Worm (Caenorhabditis elegans): ENCODE measurements around the gene C08H9.16.

C08H9.16 gene

ce11 chrII:9888549-9888948 is 4.0 kb upstream of the C08H9.16 start:
- TF ChIP-seq nhr-25 (tag; optimal IDR thresholded peaks at IDR 0.05; ENCODE audit: borderline replicate concordance, insufficient read depth) (no peak), unc-62 (GFP tag; optimal IDR thresholded peaks at IDR 0.05 in 1 of 2) (peak in 1 of 2 experiments; percentile 93), unc-62 (tag; optimal IDR thresholded peaks at IDR 0.05) (no peak)

DNA sequence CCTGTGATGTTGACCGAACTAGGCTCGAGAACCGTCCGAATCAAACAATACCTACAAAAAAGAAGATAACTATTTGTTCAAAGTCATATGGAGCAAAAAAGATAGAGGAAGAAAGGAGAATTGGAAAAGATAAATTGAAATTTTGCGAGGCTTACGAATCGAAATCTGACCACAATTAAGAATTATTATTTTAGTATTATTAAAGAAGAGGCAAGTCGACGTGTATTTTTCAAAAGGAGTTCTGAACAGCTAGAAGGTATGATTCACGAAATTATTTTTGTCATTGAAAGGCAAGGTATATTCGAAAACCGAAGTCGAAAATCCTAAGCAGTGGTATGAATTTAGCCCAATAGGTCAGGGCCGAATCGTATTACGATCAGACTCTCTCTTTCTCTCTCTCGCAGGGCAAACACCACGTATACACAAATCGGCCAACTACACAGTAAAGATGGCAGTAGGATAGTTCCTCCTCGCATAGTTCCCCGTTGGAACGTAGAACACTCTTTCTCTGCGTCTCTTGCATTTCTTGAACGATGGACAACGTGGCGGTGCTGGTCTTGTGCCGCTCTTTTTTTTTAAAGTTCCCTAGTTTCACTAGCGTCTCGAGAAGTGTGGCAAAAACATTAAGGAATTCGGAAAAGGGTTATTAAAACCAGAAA is 1.4 kb upstream of the C08H9.16 start, which contains the start of gene vgln-1:
TSS of gene vgln-1 (minus strand) at position 51 of the 659 bp plus-strand sequence.
- TF ChIP-seq aha-1 (tag) (peak; percentile 58), egl-43 (GFP tag; IDR thresholded peaks at IDR 0.05) (0 out of 2 replicates have a peak, but pooled peaks have one; percentile 10), unc-130 (GFP tag; optimal IDR thresholded peaks at IDR 0.05) (no peak), ceh-82 (tag; optimal IDR thresholded peaks at IDR 0.05) (no peak), T20F7.1 (GFP tag; optimal IDR thresholded peaks at IDR 0.05) (no peak), nhr-28 (tag; optimal IDR thresholded peaks at IDR 0.05) (peak; percentile 14), zfp-3 (GFP tag; conservative IDR thresholded peaks at IDR 0.05) (no peak), lsy-2 (tag; optimal IDR thresholded peaks at IDR 0.05) (peak in 1 of 2 experiments; percentile 46), ZK337.2 (GFP tag; IDR thresholded peaks at IDR 0.05) (0 out of 2 replicates have a peak, but pooled peaks have one; percentile 13), mxl-3 (GFP tag; optimal IDR thresholded peaks at IDR 0.05) (peak; percentile 61), mdl-1 (tag; optimal IDR thresholded peaks at IDR 0.05) (peak in 1 of 2 experiments; percentile 35), hlh-30 (tag; optimal IDR thresholded peaks at IDR 0.05; ENCODE audit: insufficient read depth) (peak; percentile 50), daf-12 (tag; optimal IDR thresholded peaks at IDR 0.05) (no peak), snpc-4 (tag; optimal IDR thresholded peaks at IDR 0.05) (no peak), nhr-6 (tag; optimal IDR thresholded peaks at IDR 0.05) (no peak), duxl-1 (tag; optimal IDR thresholded peaks at IDR 0.05; ENCODE audit: poor library complexity) (no peak), lir-3 (tag; optimal IDR thresholded peaks at IDR 0.05) (no peak), unc-62 (GFP tag; optimal IDR thresholded peaks at IDR 0.05 in 1 of 2) (peak in 1 of 2 experiments; percentile 60), unc-62 (tag; optimal IDR thresholded peaks at IDR 0.05) (no peak), mes-2 (tag; optimal IDR thresholded peaks at IDR 0.05; ENCODE audit: poor library complexity, severe bottlenecking) (peak; percentile 31), spr-1 (tag; optimal IDR thresholded peaks at IDR 0.05) (no peak), fkh-10 (GFP tag; optimal IDR thresholded peaks at IDR 0.05) (no peak), Y105C5A.15 (GFP tag; IDR thresholded peaks at IDR 0.05) (0 out of 2 replicates have a peak, but pooled peaks have one; percentile 37), dpl-1 (GFP tag; optimal IDR thresholded peaks at IDR 0.05) (peak; percentile 16), unc-39 (tag; optimal IDR thresholded peaks at IDR 0.05) (no peak), ceh-32 (tag; optimal IDR thresholded peaks at IDR 0.05; ENCODE audit: poor library complexity) (no peak), F26F4.8 (GFP tag; conservative IDR thresholded peaks at IDR 0.05) (no peak), nhr-25 (tag; optimal IDR thresholded peaks at IDR 0.05; ENCODE audit: borderline replicate concordance, insufficient read depth) (peak; percentile 55), lin-15B (tag; optimal IDR thresholded peaks at IDR 0.05) (no peak), hlh-11 (tag; optimal IDR thresholded peaks at IDR 0.05) (no peak), hif-1 (tag; optimal IDR thresholded peaks at IDR 0.05) (no peak), nhr-11 (tag; optimal IDR thresholded peaks at IDR 0.05) (peak; percentile 31), arid-1 (GFP tag; conservative IDR thresholded peaks at IDR 0.05) (no peak), zfp-2 (tag; optimal IDR thresholded peaks at IDR 0.05) (no peak)

- TF ChIP-seq snpc-1.2 (GFP tag; IDR thresholded peaks at IDR 0.05) (no peak), lsy-2 (tag; optimal IDR thresholded peaks at IDR 0.05) (peak in 1 of 2 experiments; percentile 5), lin-1 (GFP tag; IDR thresholded peaks at IDR 0.05) (0 out of 2 replicates have a peak, but pooled peaks have one; percentile 41), pqm-1 (tag; optimal IDR thresholded peaks at IDR 0.05) (peak; percentile 72), daf-8 (GFP tag; IDR thresholded peaks at IDR 0.05) (no peak), hlh-11 (tag; optimal IDR thresholded peaks at IDR 0.05) (peak; percentile 64), ceh-32 (tag; optimal IDR thresholded peaks at IDR 0.05; ENCODE audit: poor library complexity) (no peak), nhr-28 (tag; optimal IDR thresholded peaks at IDR 0.05) (peak; percentile 62), lin-29 (GFP tag; IDR thresholded peaks at IDR 0.05) (no peak), ceh-20 (GFP tag; IDR thresholded peaks at IDR 0.05) (0 out of 2 replicates have a peak, but pooled peaks have one; percentile 11), nhr-41 (GFP tag; IDR thresholded peaks at IDR 0.05) (peak; percentile 60; the same call in 1 of the 2 replicates), egl-43 (GFP tag; IDR thresholded peaks at IDR 0.05) (no peak), mes-2 (tag; optimal IDR thresholded peaks at IDR 0.05; ENCODE audit: poor library complexity, severe bottlenecking) (peak; percentile 28), tra-1 (GFP tag; IDR thresholded peaks at IDR 0.05) (peak; percentile 79), nhr-48 (tag; optimal IDR thresholded peaks at IDR 0.05) (peak; percentile 69), dmd-6 (GFP tag; IDR thresholded peaks at IDR 0.05) (peak; percentile 94), php-3 (GFP tag; IDR thresholded peaks at IDR 0.05) (peak; percentile 86), F44E2.7 (GFP tag; IDR thresholded peaks at IDR 0.05) (no peak)
Measured at ce11 chrII:9891823-9892222, 755 bp upstream of the C08H9.16 start.

Data from whole organism, L4 larva.